Fruit fly (Drosophila melanogaster): ENCODE measurements around the gene omd.
A peak's percentile ranks its signal among the peaks of the same experiment; 100 is the strongest.

Gene omd

DNA sequence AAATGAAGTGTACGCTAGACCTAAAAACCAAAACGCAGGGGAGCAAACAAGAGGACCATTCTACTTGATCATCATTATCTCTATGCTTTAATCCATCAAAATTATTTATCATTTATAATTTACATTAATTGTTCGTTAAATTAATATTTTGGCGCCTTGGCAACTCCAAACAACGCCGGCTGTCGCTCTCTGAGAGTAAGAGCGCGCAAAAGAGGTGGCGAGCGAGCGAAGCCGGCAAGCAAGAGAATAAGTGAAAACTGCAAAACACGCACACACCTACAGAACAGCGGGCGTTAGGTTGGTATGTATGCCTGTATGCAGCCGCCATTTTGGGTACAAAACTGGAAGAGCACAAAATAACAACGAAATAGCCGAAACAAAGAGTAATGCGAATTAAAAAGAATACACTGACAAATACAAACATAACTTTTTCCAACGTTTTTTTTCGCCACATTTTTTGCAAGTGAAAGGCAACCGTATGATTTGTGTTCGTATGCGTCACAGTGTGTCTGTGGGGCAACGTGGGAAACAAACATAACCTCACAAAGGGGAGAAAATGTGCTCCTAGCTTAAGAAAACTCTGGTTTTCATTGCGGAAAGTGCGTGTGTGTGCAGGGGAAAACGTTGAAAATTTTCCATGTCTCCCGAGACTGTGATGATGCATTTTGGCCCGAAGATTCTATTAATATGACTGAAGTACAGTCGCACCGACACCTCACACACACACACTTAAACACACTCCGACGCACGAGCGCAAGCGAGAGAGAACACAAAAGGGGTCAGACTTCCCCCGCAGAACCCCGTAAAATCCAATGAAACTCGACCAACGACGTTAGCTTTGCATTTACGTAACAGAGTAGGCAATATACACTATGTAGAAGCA lies 42.0 kb downstream of the omd start (continued):
- TF ChIP-seq net (GFP tag; optimal IDR thresholded peaks at IDR 0.05) (no peak), CG1621 (tag; optimal IDR thresholded peaks at IDR 0.05) (no peak), OdsH (GFP tag; optimal IDR thresholded peaks at IDR 0.05) (peak; percentile 21), CG9139 (GFP tag; optimal IDR thresholded peaks at IDR 0.05) (no peak), vri (GFP tag; optimal IDR thresholded peaks at IDR 0.05) (peak; percentile 60), spab (GFP tag; optimal IDR thresholded peaks at IDR 0.05) (no peak), CG15336 (GFP tag; IDR thresholded peaks at IDR 0.05) (peak; percentile 6; the same call in 1 of the 2 replicates), CG6276 (GFP tag; optimal IDR thresholded peaks at IDR 0.05) (no peak), CG31627 (GFP tag; optimal IDR thresholded peaks at IDR 0.05) (no peak), CG7368 (GFP tag; optimal IDR thresholded peaks at IDR 0.05) (no peak), Ets96B (tag; optimal IDR thresholded peaks at IDR 0.05) (peak; percentile 13), pdm3 (GFP tag; optimal IDR thresholded peaks at IDR 0.05) (no peak), CG6163 (GFP tag; IDR thresholded peaks at IDR 0.05) (no peak), CG3919 (GFP tag; optimal IDR thresholded peaks at IDR 0.05) (no peak), CG34406 (GFP tag; optimal IDR thresholded peaks at IDR 0.05) (no peak), CG8119 (GFP tag; IDR thresholded peaks at IDR 0.05) (no peak; the same call in 1 of the 3 replicates), eg (GFP tag; IDR thresholded peaks at IDR 0.05) (no peak), Smox (GFP tag; optimal IDR thresholded peaks at IDR 0.05) (no peak), CG11902 (GFP tag; optimal IDR thresholded peaks at IDR 0.05) (no peak), cyc (GFP tag; optimal IDR thresholded peaks at IDR 0.05) (peak; percentile 9), Hr39 (GFP tag; optimal IDR thresholded peaks at IDR 0.05) (no peak), CG8632 (GFP tag; optimal IDR thresholded peaks at IDR 0.05) (no peak), CG32006 (GFP tag; optimal IDR thresholded peaks at IDR 0.05) (no peak), fd85E (GFP tag; optimal IDR thresholded peaks at IDR 0.05) (no peak), fd59A (GFP tag; optimal IDR thresholded peaks at IDR 0.05) (no peak), CG6792 (GFP tag; optimal IDR thresholded peaks at IDR 0.05) (no peak), Sox14 (GFP tag; optimal IDR thresholded peaks at IDR 0.05) (peak; percentile 63), svp (GFP tag) (peak; percentile 95), Sox102F (GFP tag; optimal IDR thresholded peaks at IDR 0.05) (peak; percentile 67), esn (GFP tag; optimal IDR thresholded peaks at IDR 0.05) (peak; percentile 54), Hr4 (GFP tag; optimal IDR thresholded peaks at IDR 0.05) (peak; percentile 56), Sox15 (GFP tag; optimal IDR thresholded peaks at IDR 0.05) (no peak)

DNA sequence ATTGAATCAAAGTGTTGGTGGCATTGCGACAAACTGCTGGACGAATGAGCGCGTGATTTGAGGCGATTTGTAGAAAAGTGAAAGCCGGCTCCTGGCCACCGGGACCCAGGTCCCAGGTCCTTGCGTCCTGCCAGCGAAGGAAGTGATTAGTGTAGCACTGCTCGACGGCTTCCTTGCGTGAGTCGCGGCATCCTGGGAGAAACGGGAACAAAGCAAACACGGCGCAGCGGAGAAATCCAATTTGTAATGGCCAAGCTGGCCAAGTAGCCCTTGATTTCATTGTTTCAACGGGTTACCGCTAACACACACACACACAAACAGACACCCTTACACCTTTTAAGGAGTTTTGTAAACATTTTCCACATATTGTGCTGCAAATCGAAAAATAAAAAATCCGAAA lies 55.4 kb downstream of the omd start, which contains the start of gene CG10841:
Gene CG10841 (plus strand): TSS at position 301 of the 400 bp plus-strand sequence.
- no peak for TF ChIP-seq Sox14 (GFP tag; optimal IDR thresholded peaks at IDR 0.05)
- no peak for TF ChIP-seq Blimp-1 (GFP tag; optimal IDR thresholded peaks at IDR 0.05)
- no peak for TF ChIP-seq CG6808 (GFP tag; optimal IDR thresholded peaks at IDR 0.05)
- no peak for TF ChIP-seq CG34406 (GFP tag; optimal IDR thresholded peaks at IDR 0.05)
- TF ChIP-seq pdm3 (GFP tag; optimal IDR thresholded peaks at IDR 0.05) = no peak
- TF ChIP-seq CG11294 (GFP tag; IDR thresholded peaks at IDR 0.05) = no peak
- no peak for TF ChIP-seq CG6792 (GFP tag; optimal IDR thresholded peaks at IDR 0.05)
- no peak for TF ChIP-seq lz (GFP tag; optimal IDR thresholded peaks at IDR 0.05)
- no peak for TF ChIP-seq dac (GFP tag; optimal IDR thresholded peaks at IDR 0.05)
- no peak for TF ChIP-seq achi (GFP tag; optimal IDR thresholded peaks at IDR 0.05)

Data from whole organism, prepupa.